Fruit fly (Drosophila melanogaster) whole organism, embryonic: ENCODE results near the gene FoxL1.

Experiments used
- Antp ChIP-seq: fragments of 200-800 bp; sonication (Bioruptor generic); optimal IDR thresholded peaks from 3 replicates; lab custom pipeline; 2016; ENCODE audit warnings: missing biosample characterization, missing genetic modification characterization
- CG17829 ChIP-seq: fragments of 200-800 bp; optimal IDR thresholded peaks from 2 replicates; lab custom pipeline; 2019; ENCODE audit warnings: missing biosample characterization, mild to moderate bottlenecking, missing genetic modification characterization, moderate library complexity
- CG32772 ChIP-seq: fragments of 200-800 bp; sonication (Bioruptor generic); IDR thresholded peaks from 2 replicates; pipeline ENCODE4 v1.3.6; 2022; ENCODE audit warnings: missing biosample characterization, missing genetic modification characterization
- CG9797 ChIP-seq: fragments of 200-800 bp; sonication (Bioruptor generic); optimal IDR thresholded peaks from 3 replicates; lab custom pipeline; 2018; ENCODE audit warnings: missing biosample characterization, mild to moderate bottlenecking, missing genetic modification characterization
- Dip3 ChIP-seq: fragments of 200-800 bp; sonication (Bioruptor generic); optimal IDR thresholded peaks from 3 replicates; lab custom pipeline; 2016; ENCODE audit warnings: missing biosample characterization, missing genetic modification characterization
- HLHmδ ChIP-seq: fragments of 200-800 bp; sonication (Bioruptor generic); optimal IDR thresholded peaks from 2 replicates; lab custom pipeline; 2018; ENCODE audit warnings: missing biosample characterization, mild to moderate bottlenecking, missing genetic modification characterization, moderate library complexity
- MTF-1 ChIP-seq: fragments of 200-800 bp; sonication (Bioruptor generic); optimal IDR thresholded peaks from 2 replicates; lab custom pipeline; 2018; ENCODE audit warnings: missing biosample characterization, mild to moderate bottlenecking, missing genetic modification characterization, borderline replicate concordance
- Trl ChIP-seq, 3 experiments: fragments of >200 bp in 2 of 3; fragments of 200-800 bp in 1 of 3; sonication (Bioruptor generic) in 1 of 3; optimal IDR thresholded peaks; 2 replicates in 1 of 3; 3 replicates in 2 of 3; lab custom pipeline; 2016 to 2017; ENCODE audit warnings: missing biosample characterization in 1 of 3, missing genetic modification characterization in 1 of 3
- bowl ChIP-seq: fragments of 200-800 bp; sonication (Bioruptor generic); IDR thresholded peaks from 2 replicates; pipeline ENCODE4 v1.3.6; 2022; ENCODE audit warnings: missing biosample characterization, missing genetic modification characterization
- ems ChIP-seq: fragments of 200-800 bp; sonication (Bioruptor generic); optimal IDR thresholded peaks from 3 replicates; lab custom pipeline; 2016; ENCODE audit warnings: missing biosample characterization, missing genetic modification characterization
- en ChIP-seq: fragments of 200-800 bp; sonication (Bioruptor generic); optimal IDR thresholded peaks from 2 replicates; lab custom pipeline; 2016; ENCODE audit warnings: missing biosample characterization, missing genetic modification characterization
- grau ChIP-seq: fragments of 200-800 bp; optimal IDR thresholded peaks from 3 replicates; lab custom pipeline; 2019; ENCODE audit warnings: missing biosample characterization, mild to moderate bottlenecking, missing genetic modification characterization, moderate library complexity
- knrl ChIP-seq: fragments of 200-800 bp; sonication (Bioruptor generic); IDR thresholded peaks from 3 replicates; pipeline ENCODE4 v1.3.6; 2022; ENCODE audit warnings: missing biosample characterization, missing genetic modification characterization; ENCODE audit not compliant: partially characterized antibody
- ro ChIP-seq: fragments of 200-800 bp; sonication (Bioruptor generic); IDR thresholded peaks from 2 replicates; pipeline ENCODE4 v1.3.6; 2022; ENCODE audit warnings: missing biosample characterization, missing genetic modification characterization

Gene FoxL1

DNA sequence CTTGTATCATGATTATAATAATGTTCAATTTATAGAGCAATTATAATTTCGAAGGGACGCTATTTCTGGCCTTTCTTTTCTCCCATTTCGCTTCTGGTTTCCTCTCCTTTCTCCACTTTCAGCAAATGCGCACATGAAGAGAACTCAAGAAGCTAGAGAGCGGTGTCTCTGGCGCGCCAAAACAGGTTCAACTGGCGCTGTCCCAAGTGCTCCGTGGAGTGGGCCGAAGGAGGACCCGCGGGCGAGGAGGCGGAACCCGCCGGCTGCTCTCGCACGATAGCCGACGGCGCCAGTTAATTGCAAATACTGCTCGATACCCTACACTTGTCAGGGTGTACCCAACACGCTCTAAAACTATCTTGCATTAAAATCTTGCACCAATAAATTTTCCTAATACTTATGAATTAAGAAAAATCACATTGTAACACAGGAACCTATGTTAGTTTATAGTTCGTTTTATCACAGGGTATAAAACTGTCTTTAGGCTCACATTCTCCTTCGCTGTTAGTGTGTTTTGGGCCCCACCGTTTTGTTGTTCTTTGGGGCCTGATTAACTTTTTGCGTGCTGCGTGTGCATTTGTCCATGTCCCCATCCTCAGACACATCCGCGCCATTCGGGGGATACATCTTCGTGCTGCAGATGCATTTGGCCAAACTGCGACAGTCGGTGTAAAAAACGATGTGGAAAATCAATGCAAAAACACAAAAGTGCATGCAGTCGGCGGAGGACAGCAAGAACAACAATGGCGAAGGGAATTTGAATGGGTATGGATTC is 51.7 kb downstream of the FoxL1 start (continued):
- TF ChIP-seq grau (tag; lab: Kevin White, UChicago) (peak; percentile 85), Dip3 (GFP tag; lab: Kevin White, UChicago) (peak; percentile 95), Trl (optimal IDR thresholded peaks at IDR 0.05; lab: Kevin White, UChicago) (peak in 1 of 2 experiments; percentile 9), Trl (GFP tag; optimal IDR thresholded peaks at IDR 0.05; lab: Kevin White, UChicago) (peak; percentile 71), CG9797 (GFP tag; lab: Kevin White, UChicago) (no peak), ro (peak; percentile 69), ems (GFP tag; lab: Kevin White, UChicago) (peak; percentile 47), CG32772 (GFP tag; lab: Robert Waterston, UW) (peak; percentile 93), HLHmδ (GFP tag; lab: Kevin White, UChicago) (no peak), CG17829 (tag; lab: Kevin White, UChicago) (peak; percentile 59), MTF-1 (GFP tag; lab: Kevin White, UChicago) (peak; percentile 73), en (GFP tag; lab: Kevin White, UChicago) (peak; percentile 85), knrl (no peak), Antp (GFP tag; lab: Kevin White, UChicago) (peak; percentile 88), bowl (GFP tag; lab: Robert Waterston, UW) (peak; percentile 81)
